Fruit fly (Drosophila melanogaster): ENCODE measurements around the gene sqh.

dm6 chrX:6260900-6261299, 36.0 kb upstream of the sqh start, which contains the start of gene Josd:
- TF ChIP-seq usp (GFP tag; optimal IDR thresholded peaks at IDR 0.05) (no peak), psq (optimal IDR thresholded peaks at IDR 0.05) (no peak)
